Fruit fly (Drosophila melanogaster) whole organism: ENCODE results near the gene sba.

Source experiments
- CG8478 ChIP-seq: fragments of >200 bp; optimal IDR thresholded peaks from 2 replicates; lab custom pipeline; 2018; ENCODE audit warnings: inconsistent platforms
- Dll ChIP-seq: fragments of >200 bp; optimal IDR thresholded peaks from 2 replicates; lab custom pipeline; 2017
- EcR ChIP-seq, 2 experiments: fragments of >200 bp; optimal IDR thresholded peaks; 2 replicates each; lab custom pipeline; 2017; ENCODE audit warnings: missing biosample characterization in 2 of 2, missing genetic modification characterization in 2 of 2, missing genetic modification reagents in 2 of 2
- pan ChIP-seq: fragments of >200 bp; optimal IDR thresholded peaks from 2 replicates; lab custom pipeline; 2017
- psq ChIP-seq: fragments of >200 bp; optimal IDR thresholded peaks from 2 replicates; lab custom pipeline; 2017
- usp ChIP-seq: fragments of >200 bp; optimal IDR thresholded peaks from 2 replicates; lab custom pipeline; 2017; ENCODE audit warnings: missing biosample characterization, missing genetic modification characterization, mixed read lengths

Gene sba

dm6 chr3R:23931095-23931728 is 8.4 kb upstream of the sba start, which contains the start of the genes Rpt2 and CG13599:
TSS of gene Rpt2 (minus strand) at chr3R:23931558.
TSS of gene CG13599 (plus strand) at chr3R:23931639.
- TF ChIP-seq Dll (lab: Kevin White, UChicago) (no peak), CG8478 (lab: Kevin White, UChicago) (no peak), EcR (GFP tag; optimal IDR thresholded peaks at IDR 0.05; lab: Kevin White, UChicago) (no peak), pan (lab: Kevin White, UChicago) (no peak), usp (no peak), psq (lab: Kevin White, UChicago) (no peak)

dm6 chr3R:23928950-23929602 is 6.3 kb upstream of the sba start, which contains the start of the genes CG43998, CG43999 and CG31142:
TSS of gene CG43998 (minus strand) at chr3R:23929000.
TSS of gene CG43999 (minus strand) at chr3R:23929000.
TSS of gene CG31142 (plus strand) at chr3R:23929243.
- TF ChIP-seq EcR (GFP tag; optimal IDR thresholded peaks at IDR 0.05; lab: Kevin White, UChicago) (no peak), usp (no peak), Dll (lab: Kevin White, UChicago) (no peak), pan (lab: Kevin White, UChicago) (no peak)

dm6 chr3R:23927429-23927828 is 4.7 kb upstream of the sba start, which contains the start of gene CG13601:
TSS of gene CG13601 (minus strand) at chr3R:23927634.
- no peak for TF ChIP-seq usp
- TF ChIP-seq psq (lab: Kevin White, UChicago), result no peak
- no peak for TF ChIP-seq EcR (GFP tag; optimal IDR thresholded peaks at IDR 0.05; lab: Kevin White, UChicago)
- TF ChIP-seq pan (lab: Kevin White, UChicago), result no peak
- TF ChIP-seq Dll (lab: Kevin White, UChicago), result no peak
- TF ChIP-seq CG8478 (lab: Kevin White, UChicago), result no peak

dm6 chr3R:23924200-23924599 is 1.4 kb upstream of the sba start, which contains the start of gene Ndc1:
TSS of gene Ndc1 (plus strand) at chr3R:23924399.
- no peak for TF ChIP-seq psq (lab: Kevin White, UChicago)
- no peak for TF ChIP-seq CG8478 (lab: Kevin White, UChicago)
- no peak for TF ChIP-seq usp
- no peak for TF ChIP-seq pan (lab: Kevin White, UChicago)
- TF ChIP-seq EcR (GFP tag; optimal IDR thresholded peaks at IDR 0.05; lab: Kevin White, UChicago), result no peak
- no peak for TF ChIP-seq Dll (lab: Kevin White, UChicago)

dm6 chr3R:23921701-23922501 is 872 bp downstream of the sba start:
- TF ChIP-seq EcR (GFP tag; optimal IDR thresholded peaks at IDR 0.05; lab: Kevin White, UChicago), result no peak
- TF ChIP-seq pan (lab: Kevin White, UChicago), result no peak
- no peak for TF ChIP-seq psq (lab: Kevin White, UChicago)
- TF ChIP-seq CG8478 (lab: Kevin White, UChicago), result no peak
- no peak for TF ChIP-seq usp
- no peak for TF ChIP-seq Dll (lab: Kevin White, UChicago)

dm6 chr3R:23920874-23921539 is 1.8 kb downstream of the sba start:
- no peak for TF ChIP-seq EcR (GFP tag; optimal IDR thresholded peaks at IDR 0.05; lab: Kevin White, UChicago)
- TF ChIP-seq CG8478 (lab: Kevin White, UChicago), result no peak
- TF ChIP-seq psq (lab: Kevin White, UChicago), result no peak
- TF ChIP-seq Dll (lab: Kevin White, UChicago), result no peak
- TF ChIP-seq pan (lab: Kevin White, UChicago), result no peak
- TF ChIP-seq usp, result no peak

- no peak for TF ChIP-seq Dll (lab: Kevin White, UChicago)
- TF ChIP-seq EcR (GFP tag; optimal IDR thresholded peaks at IDR 0.05; lab: Kevin White, UChicago), result no peak
- TF ChIP-seq CG8478 (lab: Kevin White, UChicago), result no peak
- no peak for TF ChIP-seq pan (lab: Kevin White, UChicago)
These were observed 2.4 kb downstream of the sba start for dm6 chr3R:23920387-23920786.

- TF ChIP-seq psq (lab: Kevin White, UChicago), result no peak
- TF ChIP-seq EcR (GFP tag; optimal IDR thresholded peaks at IDR 0.05; lab: Kevin White, UChicago), result no peak
- TF ChIP-seq pan (lab: Kevin White, UChicago), result no peak
- TF ChIP-seq usp, result no peak
- TF ChIP-seq CG8478 (lab: Kevin White, UChicago), result no peak
- no peak for TF ChIP-seq Dll (lab: Kevin White, UChicago)
These were observed 3.4 kb downstream of the sba start for dm6 chr3R:23919366-23919765.

- TF ChIP-seq pan (lab: Kevin White, UChicago), result no peak
- TF ChIP-seq Dll (lab: Kevin White, UChicago), result peak; percentile 2
These were observed 6.8 kb downstream of the sba start for dm6 chr3R:23915967-23916366.

- TF ChIP-seq usp (no peak), pan (lab: Kevin White, UChicago) (no peak), Dll (lab: Kevin White, UChicago) (no peak), psq (lab: Kevin White, UChicago) (no peak), CG8478 (lab: Kevin White, UChicago) (no peak), EcR (GFP tag; optimal IDR thresholded peaks at IDR 0.05; lab: Kevin White, UChicago) (no peak)
These were observed 7.7 kb downstream of the sba start for dm6 chr3R:23915042-23915428.
